Worm (Caenorhabditis elegans) whole organism, mixed stage, embryonic: ENCODE results near the gene bec-1.

Experiments
- ceh-43 ChIP-seq: fragments of 200-800 bp; sonication (Bioruptor generic); optimal IDR thresholded peaks from 2 replicates; lab custom pipeline; 2018; ENCODE audit warnings: mild to moderate bottlenecking, missing genetic modification characterization, moderate library complexity, missing compliant biosample characterization
- elt-3 ChIP-seq: fragments of 150-350 bp; optimal IDR thresholded peaks from 2 replicates; lab custom pipeline; 2014; ENCODE audit warnings: missing biosample characterization, missing genetic modification characterization
- lin-13 ChIP-seq: fragments of 150-350 bp; optimal IDR thresholded peaks from 2 replicates; lab custom pipeline; 2014; ENCODE audit warnings: missing biosample characterization, missing genetic modification characterization
- lsy-2 ChIP-seq: fragments of 150-350 bp; optimal IDR thresholded peaks from 2 replicates; lab custom pipeline; 2014; ENCODE audit warnings: missing biosample characterization, missing genetic modification characterization
- snpc-4 ChIP-seq: fragments of 150-350 bp; optimal IDR thresholded peaks from 2 replicates; lab custom pipeline; 2014; ENCODE audit warnings: missing biosample characterization, missing genetic modification characterization
- unc-39 ChIP-seq: fragments of 150-350 bp; optimal IDR thresholded peaks from 2 replicates; lab custom pipeline; 2014; ENCODE audit warnings: missing biosample characterization, missing genetic modification characterization

DNA sequence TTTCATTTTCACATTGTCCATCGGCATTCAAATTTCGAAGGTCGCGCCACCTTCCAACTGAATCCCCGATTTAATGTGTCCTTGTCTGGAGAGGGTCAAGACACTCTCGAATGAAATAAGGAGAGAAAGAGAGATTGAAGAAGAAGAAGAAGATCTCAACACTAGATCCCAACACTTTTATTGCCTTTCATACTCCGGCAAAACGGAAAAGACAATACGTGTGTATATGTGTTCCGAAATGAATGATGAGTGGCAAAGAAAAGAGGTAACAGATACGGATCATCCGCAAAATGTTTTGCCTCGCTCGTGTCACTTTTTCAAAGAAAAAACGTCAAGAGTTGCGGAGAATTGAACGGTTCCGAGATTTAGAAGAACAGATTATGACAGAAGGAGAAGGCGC lies 36.1 kb upstream of the bec-1 start:
- TF ChIP-seq unc-39 (no peak), snpc-4 (tag; lab: Kevin White, UChicago) (no peak), elt-3 (no peak), lsy-2 (tag; lab: Kevin White, UChicago) (no peak), ceh-43 (GFP tag; lab: Kevin White, UChicago) (no peak), lin-13 (no peak)
